Fruit fly (Drosophila melanogaster) whole organism, embryonic: ENCODE results near the gene Nak.
A peak's percentile ranks its signal among the peaks of the same experiment; 100 is the strongest.

ENCODE experiments used
- Adf1 ChIP-seq: fragments of 200-800 bp; sonication (Bioruptor generic); IDR thresholded peaks from 2 replicates; pipeline ENCODE4 v1.3.6; 2022; ENCODE audit warnings: missing biosample characterization, missing genetic modification characterization
- Atf6 ChIP-seq: fragments of 200-800 bp; sonication (Bioruptor generic); IDR thresholded peaks from 2 replicates; pipeline ENCODE4 v1.3.6; 2022; ENCODE audit warnings: missing biosample characterization, missing genetic modification characterization
- B-H2 ChIP-seq: fragments of 200-800 bp; sonication (Bioruptor generic); optimal IDR thresholded peaks from 2 replicates; lab custom pipeline; 2018; ENCODE audit warnings: missing biosample characterization, mild to moderate bottlenecking, missing genetic modification characterization
- CG10462 ChIP-seq: fragments of 200-800 bp; sonication (Bioruptor generic); optimal IDR thresholded peaks from 2 replicates; lab custom pipeline; 2016; ENCODE audit warnings: missing biosample characterization, missing genetic modification characterization
- CG10543 ChIP-seq: fragments of 200-800 bp; sonication (Bioruptor generic); optimal IDR thresholded peaks from 3 replicates; lab custom pipeline; 2017; ENCODE audit warnings: missing biosample characterization, mild to moderate bottlenecking, missing genetic modification characterization, moderate library complexity
- CG11696 ChIP-seq: fragments of 200-800 bp; sonication (Bioruptor generic); IDR thresholded peaks from 2 replicates; pipeline ENCODE4 v1.3.6; 2022; ENCODE audit warnings: missing biosample characterization, missing genetic modification characterization
- CG12071 ChIP-seq: fragments of 200-800 bp; sonication (Bioruptor generic); optimal IDR thresholded peaks from 3 replicates; lab custom pipeline; 2018; ENCODE audit warnings: missing biosample characterization, mild to moderate bottlenecking, missing genetic modification characterization
- CG1233 ChIP-seq: fragments of 200-800 bp; sonication (Bioruptor generic); optimal IDR thresholded peaks from 4 replicates; lab custom pipeline; 2018; ENCODE audit warnings: missing biosample characterization, mild to moderate bottlenecking, missing genetic modification characterization
- CG13287 ChIP-seq: fragments of 200-800 bp; sonication (Bioruptor generic); IDR thresholded peaks from 2 replicates; pipeline ENCODE4 v1.3.6; 2022; ENCODE audit warnings: missing biosample characterization, missing genetic modification characterization; ENCODE audit not compliant: partially characterized antibody
- CG13296 ChIP-seq: fragments of 200-800 bp; sonication (Bioruptor generic); optimal IDR thresholded peaks from 3 replicates; lab custom pipeline; 2018; ENCODE audit warnings: missing biosample characterization, mild to moderate bottlenecking, missing genetic modification characterization
- CG13624 ChIP-seq: fragments of 200-800 bp; sonication (Bioruptor generic); optimal IDR thresholded peaks from 2 replicates; lab custom pipeline; 2016; ENCODE audit warnings: missing biosample characterization, missing genetic modification characterization
- CG17361 ChIP-seq: fragments of 200-800 bp; sonication (Bioruptor generic); IDR thresholded peaks from 3 replicates; pipeline ENCODE4 v1.3.6; 2022; ENCODE audit warnings: missing biosample characterization, missing genetic modification characterization
- CG18476 ChIP-seq: fragments of 200-800 bp; sonication (Bioruptor generic); optimal IDR thresholded peaks from 2 replicates; lab custom pipeline; 2016; ENCODE audit warnings: missing biosample characterization, mild to moderate bottlenecking, missing genetic modification characterization
- CG3065 ChIP-seq: fragments of 200-800 bp; sonication (Bioruptor generic); optimal IDR thresholded peaks from 2 replicates; lab custom pipeline; 2016; ENCODE audit warnings: missing biosample characterization, missing genetic modification characterization
- CG31388 ChIP-seq: fragments of 200-800 bp; sonication (Bioruptor generic); optimal IDR thresholded peaks from 2 replicates; lab custom pipeline; 2016; ENCODE audit warnings: missing biosample characterization, missing genetic modification characterization
- CG5953 ChIP-seq: fragments of 200-800 bp; sonication (Bioruptor generic); IDR thresholded peaks from 2 replicates; pipeline ENCODE4 v1.3.6; 2022; ENCODE audit warnings: missing biosample characterization, missing genetic modification characterization
- CG6654 ChIP-seq: fragments of 200-800 bp; sonication (Bioruptor generic); optimal IDR thresholded peaks from 2 replicates; lab custom pipeline; 2017; ENCODE audit warnings: missing biosample characterization, mild to moderate bottlenecking, missing genetic modification characterization
- Dbx ChIP-seq: fragments of 200-800 bp; sonication (Bioruptor generic); IDR thresholded peaks from 3 replicates; pipeline ENCODE4 v1.3.6; 2022; ENCODE audit warnings: missing biosample characterization, missing genetic modification characterization
- Deaf1 ChIP-seq: fragments of 200-800 bp; optimal IDR thresholded peaks from 3 replicates; lab custom pipeline; 2019; ENCODE audit warnings: missing biosample characterization, mild to moderate bottlenecking, missing genetic modification characterization, moderate library complexity
- Fer1 ChIP-seq: fragments of 200-800 bp; sonication (Bioruptor generic); optimal IDR thresholded peaks from 2 replicates; lab custom pipeline; 2017; ENCODE audit warnings: missing biosample characterization, mild to moderate bottlenecking, missing genetic modification characterization
- H2.0 ChIP-seq: fragments of 200-800 bp; sonication (Bioruptor generic); IDR thresholded peaks from 2 replicates; pipeline ENCODE4 v1.3.6; 2022; ENCODE audit warnings: missing biosample characterization, missing genetic modification characterization
- Hr51 ChIP-seq, 2 experiments: fragments of 200-800 bp; sonication (Bioruptor generic); optimal IDR thresholded peaks; 2 replicates in 1 of 2; 3 replicates in 1 of 2; lab custom pipeline; 2016 to 2018; ENCODE audit warnings: missing biosample characterization in 2 of 2, missing genetic modification characterization in 2 of 2, mild to moderate bottlenecking in 1 of 2, moderate library complexity in 1 of 2
- Jarid2 ChIP-seq: fragments of 200-800 bp; sonication (Bioruptor generic); optimal IDR thresholded peaks from 3 replicates; lab custom pipeline; 2017; ENCODE audit warnings: mild to moderate bottlenecking, missing biosample characterization, missing genetic modification reagents, missing genetic modification characterization
- Med ChIP-seq: fragments of 200-800 bp; sonication (Bioruptor generic); peaks from one replicate; lab custom pipeline; 2016; ENCODE audit warnings: missing biosample characterization, missing genetic modification characterization, mild to moderate bottlenecking, inconsistent platforms, moderate library complexity
- Poxn ChIP-seq: fragments of 200-800 bp; sonication (Bioruptor generic); IDR thresholded peaks from 2 replicates; pipeline ENCODE4 v1.3.6; 2022; ENCODE audit warnings: missing biosample characterization, missing genetic modification characterization
- Rfx ChIP-seq: fragments of 200-800 bp; sonication (Bioruptor generic); IDR thresholded peaks from 2 replicates; pipeline ENCODE4 v1.3.6; 2022; ENCODE audit warnings: missing biosample characterization, missing genetic modification characterization
- amos ChIP-seq: fragments of 200-800 bp; sonication (Bioruptor generic); IDR thresholded peaks from 2 replicates; pipeline ENCODE4 v1.3.6; 2022; ENCODE audit warnings: missing biosample characterization, missing genetic modification characterization; ENCODE audit not compliant: partially characterized antibody
- bowl ChIP-seq: fragments of 200-800 bp; sonication (Bioruptor generic); IDR thresholded peaks from 2 replicates; pipeline ENCODE4 v1.3.6; 2022; ENCODE audit warnings: missing biosample characterization, missing genetic modification characterization
- caup ChIP-seq: fragments of 200-800 bp; sonication (Bioruptor generic); optimal IDR thresholded peaks from 3 replicates; lab custom pipeline; 2017; ENCODE audit warnings: missing biosample characterization, mild to moderate bottlenecking, missing genetic modification characterization, moderate library complexity; ENCODE audit not compliant: severe bottlenecking
- chinmo ChIP-seq: fragments of 200-800 bp; sonication (Bioruptor generic); IDR thresholded peaks from 4 replicates; pipeline ENCODE4 v1.3.6; 2022; ENCODE audit warnings: missing biosample characterization, missing genetic modification characterization; ENCODE audit not compliant: partially characterized antibody
- chm ChIP-seq: fragments of 200-800 bp; sonication (Bioruptor generic); IDR thresholded peaks from 2 replicates; pipeline ENCODE4 v1.3.6; 2022; ENCODE audit warnings: missing biosample characterization, missing genetic modification characterization
- corto ChIP-seq: fragments of 200-800 bp; sonication (Bioruptor generic); optimal IDR thresholded peaks from 2 replicates; lab custom pipeline; 2016; ENCODE audit warnings: missing biosample characterization, mild to moderate bottlenecking, missing genetic modification characterization, moderate library complexity
- exex ChIP-seq: fragments of 200-800 bp; sonication (Bioruptor generic); optimal IDR thresholded peaks from 4 replicates; lab custom pipeline; 2018; ENCODE audit warnings: missing biosample characterization, mild to moderate bottlenecking, missing genetic modification characterization, moderate library complexity
- ftz-f1 ChIP-seq: fragments of 200-800 bp; sonication (Bioruptor generic); optimal IDR thresholded peaks from 2 replicates; lab custom pipeline; 2016; ENCODE audit warnings: missing biosample characterization, missing genetic modification characterization
- gem ChIP-seq: fragments of 200-800 bp; sonication (Bioruptor generic); optimal IDR thresholded peaks from 2 replicates; lab custom pipeline; 2019; ENCODE audit warnings: missing biosample characterization, mild to moderate bottlenecking, missing genetic modification characterization, moderate library complexity
- grn ChIP-seq: fragments of 200-800 bp; sonication (Bioruptor generic); optimal IDR thresholded peaks from 3 replicates; lab custom pipeline; 2017; ENCODE audit warnings: missing biosample characterization, missing genetic modification characterization
- gro ChIP-seq: fragments of 200-800 bp; sonication (Bioruptor generic); optimal IDR thresholded peaks from 2 replicates; lab custom pipeline; 2016; ENCODE audit warnings: missing biosample characterization, missing genetic modification characterization
- jigr1 ChIP-seq: fragments of 200-800 bp; sonication (Bioruptor generic); IDR thresholded peaks from 3 replicates; pipeline ENCODE4 v1.3.6; 2022; ENCODE audit warnings: missing biosample characterization, missing genetic modification characterization
- klu ChIP-seq: fragments of 200-800 bp; sonication (Bioruptor generic); IDR thresholded peaks from 2 replicates; pipeline ENCODE4 v1.3.6; 2022; ENCODE audit warnings: missing biosample characterization, missing genetic modification characterization
- lab ChIP-seq: fragments of 200-800 bp; sonication (Bioruptor generic); optimal IDR thresholded peaks from 3 replicates; lab custom pipeline; 2017; ENCODE audit warnings: missing biosample characterization, missing genetic modification characterization, mild to moderate bottlenecking, moderate library complexity, missing genetic modification reagents
- lbe ChIP-seq: fragments of 200-800 bp; sonication (Bioruptor generic); optimal IDR thresholded peaks from 2 replicates; lab custom pipeline; 2016; ENCODE audit warnings: missing biosample characterization, mild to moderate bottlenecking, missing genetic modification characterization
- lilli ChIP-seq: fragments of 200-800 bp; sonication (Bioruptor generic); optimal IDR thresholded peaks from 3 replicates; lab custom pipeline; 2016; ENCODE audit warnings: missing biosample characterization, missing genetic modification characterization
- nerfin-2 ChIP-seq: fragments of 200-800 bp; sonication (Bioruptor generic); IDR thresholded peaks from 2 replicates; pipeline ENCODE4 v1.3.6; 2022; ENCODE audit warnings: missing biosample characterization, missing genetic modification characterization; ENCODE audit not compliant: partially characterized antibody
- pfk ChIP-seq: fragments of 200-800 bp; sonication (Bioruptor generic); optimal IDR thresholded peaks from 2 replicates; lab custom pipeline; 2018; ENCODE audit warnings: missing biosample characterization, mild to moderate bottlenecking, missing genetic modification characterization, moderate library complexity
- rib ChIP-seq: fragments of 200-800 bp; sonication (Bioruptor generic); IDR thresholded peaks from 2 replicates; pipeline ENCODE4 v1.3.6; 2022; ENCODE audit warnings: missing biosample characterization, missing genetic modification characterization
- scrt ChIP-seq: fragments of 200-800 bp; sonication (Bioruptor generic); optimal IDR thresholded peaks from 2 replicates; lab custom pipeline; 2018; ENCODE audit warnings: missing biosample characterization, mild to moderate bottlenecking, missing genetic modification characterization, moderate library complexity
- sd ChIP-seq: fragments of 200-800 bp; sonication (Bioruptor generic); optimal IDR thresholded peaks from 3 replicates; lab custom pipeline; 2018; ENCODE audit warnings: missing biosample characterization, mild to moderate bottlenecking, missing genetic modification characterization, moderate library complexity

Nak gene

dm6 chr2L:18954255-18954715 lies 14.3 kb downstream of the Nak start, which contains the start of gene CG10621 (continued):
- TF ChIP-seq grn (peak; percentile 92), scrt (GFP tag; lab: Kevin White, UChicago) (peak; percentile 8), rib (GFP tag; lab: Robert Waterston, UW) (peak; percentile 28; the same call in 1 of the 2 replicates), gro (GFP tag; lab: Kevin White, UChicago) (peak; percentile 37), CG11696 (GFP tag; lab: Robert Waterston, UW) (no peak), CG31388 (no peak), CG17361 (GFP tag; lab: Robert Waterston, UW) (0 out of 3 replicates have a peak, but pooled peaks have one; percentile 6), Jarid2 (peak; percentile 13), caup (peak; percentile 33), amos (peak; percentile 21; the same call in 1 of the 2 replicates), CG10543 (GFP tag; lab: Kevin White, UChicago) (peak; percentile 73), Dbx (GFP tag; lab: Robert Waterston, UW) (peak; percentile 34; the same call in 1 of the 3 replicates), lilli (GFP tag; lab: Kevin White, UChicago) (peak; percentile 54), chm (GFP tag; lab: Robert Waterston, UW) (0 out of 2 replicates have a peak, but pooled peaks have one; percentile 19), Adf1 (peak; percentile 19; the same call in 1 of the 2 replicates), CG13296 (GFP tag; lab: Kevin White, UChicago) (peak; percentile 1), Med (GFP tag; lab: Kevin White, UChicago) (peak; percentile 58), CG5953 (no peak), ftz-f1 (peak; percentile 74), lbe (GFP tag; lab: Kevin White, UChicago) (peak; percentile 51), CG13287 (GFP tag; lab: Robert Waterston, UW) (peak; percentile 29; the same call in 1 of the 2 replicates), exex (peak; percentile 89), CG13624 (GFP tag; lab: Kevin White, UChicago) (no peak), Hr51 (GFP tag; optimal IDR thresholded peaks at IDR 0.05; lab: Kevin White, UChicago) (no peak), CG3065 (GFP tag; lab: Kevin White, UChicago) (no peak), Poxn (no peak), H2.0 (GFP tag; lab: Robert Waterston, UW) (no peak), Fer1 (no peak), Deaf1 (tag; lab: Kevin White, UChicago) (peak; percentile 23), pfk (peak; percentile 37), Atf6 (GFP tag; lab: Robert Waterston, UW) (peak; percentile 44; the same call in 1 of the 2 replicates), jigr1 (GFP tag; lab: Robert Waterston, UW) (no peak), lab (GFP tag; lab: Kevin White, UChicago) (peak; percentile 35), sd (tag; lab: Kevin White, UChicago) (peak; percentile 60), B-H2 (GFP tag; lab: Kevin White, UChicago) (peak; percentile 9), CG12071 (no peak), bowl (GFP tag; lab: Robert Waterston, UW) (0 out of 2 replicates have a peak, but pooled peaks have one; percentile 14), gem (tag; lab: Kevin White, UChicago) (no peak), CG1233 (GFP tag; lab: Kevin White, UChicago) (no peak), klu (no peak), CG6654 (GFP tag; lab: Kevin White, UChicago) (no peak), CG10462 (no peak), nerfin-2 (peak; percentile 22; the same call in 1 of the 2 replicates), Rfx (GFP tag; lab: Robert Waterston, UW) (no peak), CG18476 (no peak), chinmo (GFP tag; lab: Robert Waterston, UW) (peak; percentile 94; the same call in 3 of the 4 replicates), corto (GFP tag; lab: Kevin White, UChicago) (peak; percentile 49)
